Worm (Caenorhabditis elegans) whole organism, dauer: ENCODE results near the gene F46G11.4.

Source experiments
- unc-62 ChIP-seq: sonication (generic microtip); optimal IDR thresholded peaks from 2 replicates; lab custom pipeline; 2017; ENCODE audit warnings: missing biosample characterization, missing genetic modification reagents, missing genetic modification characterization

Gene F46G11.4

ce11 chrX:5818176-5818575 lies 19.6 kb upstream of the F46G11.4 start:
- no peak for TF ChIP-seq unc-62 (GFP tag; lab: Kevin White, UChicago)

ce11 chrX:5817078-5817477 lies 18.5 kb upstream of the F46G11.4 start:
- no peak for TF ChIP-seq unc-62 (GFP tag; lab: Kevin White, UChicago)

- no peak for TF ChIP-seq unc-62 (GFP tag; lab: Kevin White, UChicago)
These were observed 17.8 kb upstream of the F46G11.4 start for ce11 chrX:5816346-5816745.

- TF ChIP-seq unc-62 (GFP tag; lab: Kevin White, UChicago), result no peak
These were observed 16.8 kb upstream of the F46G11.4 start for ce11 chrX:5815343-5815742.

- no peak for TF ChIP-seq unc-62 (GFP tag; lab: Kevin White, UChicago)
These were observed 15.8 kb upstream of the F46G11.4 start for ce11 chrX:5814342-5814741.

ce11 chrX:5813030-5813429 lies 14.4 kb upstream of the F46G11.4 start:
- no peak for TF ChIP-seq unc-62 (GFP tag; lab: Kevin White, UChicago)

ce11 chrX:5811997-5812562 lies 13.5 kb upstream of the F46G11.4 start:
- no peak for TF ChIP-seq unc-62 (GFP tag; lab: Kevin White, UChicago)

- TF ChIP-seq unc-62 (GFP tag; lab: Kevin White, UChicago), result no peak
These were observed 12.1 kb upstream of the F46G11.4 start for ce11 chrX:5810677-5811076.

- no peak for TF ChIP-seq unc-62 (GFP tag; lab: Kevin White, UChicago)
These were observed 7.4 kb upstream of the F46G11.4 start, which contains the start of gene F13D11.3 for ce11 chrX:5805872-5806472. Gene F13D11.3, minus strand, starts transcription at chrX:5805922.

ce11 chrX:5803492-5803891 lies 4.9 kb upstream of the F46G11.4 start:
- TF ChIP-seq unc-62 (GFP tag; lab: Kevin White, UChicago), result no peak

- no peak for TF ChIP-seq unc-62 (GFP tag; lab: Kevin White, UChicago)
These were observed 4.0 kb upstream of the F46G11.4 start for ce11 chrX:5802582-5802981.

- TF ChIP-seq unc-62 (GFP tag; lab: Kevin White, UChicago), result no peak
These were observed 2.6 kb upstream of the F46G11.4 start for ce11 chrX:5801156-5801592.

ce11 chrX:5799229-5799628 lies 639 bp upstream of the F46G11.4 start:
- no peak for TF ChIP-seq unc-62 (GFP tag; lab: Kevin White, UChicago)

ce11 chrX:5794432-5794831 lies 4.2 kb downstream of the F46G11.4 start:
- no peak for TF ChIP-seq unc-62 (GFP tag; lab: Kevin White, UChicago)

- TF ChIP-seq unc-62 (GFP tag; lab: Kevin White, UChicago), result no peak
These were observed 7.7 kb downstream of the F46G11.4 start, which contains the start of gene twnk-1 for ce11 chrX:5790915-5791314. Gene twnk-1, plus strand, starts transcription at chrX:5791215.

ce11 chrX:5787861-5788260 lies 10.7 kb downstream of the F46G11.4 start, which contains the start of gene F46G11.2:
Gene F46G11.2, plus strand, starts transcription at chrX:5788161.
- TF ChIP-seq unc-62 (GFP tag; lab: Kevin White, UChicago), result no peak

- TF ChIP-seq unc-62 (GFP tag; lab: Kevin White, UChicago), result no peak
These were observed 12.4 kb downstream of the F46G11.4 start, which contains the start of gene F46G11.6 for ce11 chrX:5786193-5786592. Gene F46G11.6, plus strand, starts transcription at chrX:5786493.
